Worm (Caenorhabditis elegans) whole organism, young adult: ENCODE data around the gene nhr-158.

Experiments used
- B0261.1 ChIP-seq: sonication (generic microtip); optimal IDR thresholded peaks from 2 replicates; lab custom pipeline; 2016; ENCODE audit warnings: mild to moderate bottlenecking, missing genetic modification characterization, moderate library complexity, missing compliant biosample characterization
- him-1 ChIP-seq: sonication (generic microtip); optimal IDR thresholded peaks from 2 replicates; lab custom pipeline; 2016; ENCODE audit warnings: missing genotype, missing genetic modification reagents, missing genetic modification characterization, missing compliant biosample characterization
- lin-35 ChIP-seq, 3 experiments: fragments of 150-350 bp in 2 of 3; sonication (generic microtip) in 1 of 3; optimal IDR thresholded peaks; 2 replicates each; lab custom pipeline; 2014 to 2018; ENCODE audit warnings: missing biosample characterization in 3 of 3, missing genetic modification characterization in 3 of 3, missing genetic modification reagents in 3 of 3

DNA sequence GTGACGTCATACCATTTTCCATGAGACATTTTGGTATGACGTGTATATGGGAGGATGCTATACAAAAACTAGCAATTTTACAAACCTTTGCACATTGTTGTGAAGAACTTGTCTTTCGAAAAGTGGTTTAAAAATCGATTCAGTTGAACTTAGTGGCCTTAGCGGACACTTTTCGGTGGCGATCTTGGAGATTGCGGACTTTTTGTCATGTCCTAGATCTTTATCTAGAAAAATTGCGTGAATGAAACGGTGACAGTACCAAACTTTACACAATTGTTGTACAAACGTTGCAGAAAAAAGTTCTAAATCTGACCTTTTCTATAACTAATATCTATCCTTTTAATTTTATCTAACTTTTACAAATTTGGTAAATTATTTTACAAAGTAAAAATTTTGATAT is 8.7 kb downstream of the nhr-158 start:
- no peak for TF ChIP-seq him-1 (tag; lab: Kevin White, UChicago)
- no peak for TF ChIP-seq B0261.1 (tag; lab: Kevin White, UChicago)
- TF ChIP-seq lin-35 (GFP tag; optimal IDR thresholded peaks at IDR 0.05; lab: Kevin White, UChicago), result no peak
